Fruit fly (Drosophila melanogaster) whole organism, prepupa: ENCODE measurements around the gene Vha16-2.

Experiments
- Blimp-1 ChIP-seq: fragments of 200-800 bp; sonication (Bioruptor generic); optimal IDR thresholded peaks from 3 replicates; lab custom pipeline; 2017; ENCODE audit warnings: missing biosample characterization, missing genetic modification characterization, mild to moderate bottlenecking, moderate library complexity, missing genetic modification reagents
- CG10631 ChIP-seq: fragments of 200-800 bp; sonication (Bioruptor generic); optimal IDR thresholded peaks from 2 replicates; lab custom pipeline; 2016; ENCODE audit warnings: missing biosample characterization, missing genetic modification characterization
- CG10669 ChIP-seq: fragments of 200-800 bp; sonication (Bioruptor generic); optimal IDR thresholded peaks from 3 replicates; lab custom pipeline; 2018; ENCODE audit warnings: missing biosample characterization, mild to moderate bottlenecking, missing genetic modification characterization, moderate library complexity
- CG11294 ChIP-seq: fragments of 200-800 bp; sonication (Bioruptor generic); IDR thresholded peaks from 2 replicates; pipeline ENCODE4 v1.3.6; 2022; ENCODE audit warnings: missing biosample characterization, missing genetic modification characterization
- CG11762 ChIP-seq: fragments of 200-800 bp; sonication (Bioruptor generic); optimal IDR thresholded peaks from 3 replicates; lab custom pipeline; 2016; ENCODE audit warnings: missing biosample characterization, missing genetic modification characterization; ENCODE audit not compliant: insufficient read depth
- CG11902 ChIP-seq: fragments of 200-800 bp; sonication (Bioruptor generic); optimal IDR thresholded peaks from 3 replicates; lab custom pipeline; 2016; ENCODE audit warnings: missing biosample characterization, missing genetic modification characterization
- CG15336 ChIP-seq: fragments of 200-800 bp; sonication (Bioruptor generic); IDR thresholded peaks from 2 replicates; pipeline ENCODE4 v1.3.6; 2022; ENCODE audit warnings: missing biosample characterization, missing genetic modification characterization
- CG16779 ChIP-seq: fragments of 200-800 bp; sonication (Bioruptor generic); optimal IDR thresholded peaks from 3 replicates; lab custom pipeline; 2017; ENCODE audit warnings: missing biosample characterization, mild to moderate bottlenecking, missing genetic modification characterization
- CG3032 ChIP-seq: fragments of 200-800 bp; optimal IDR thresholded peaks from 2 replicates; lab custom pipeline; 2019; ENCODE audit warnings: missing biosample characterization, mild to moderate bottlenecking, missing genetic modification characterization, moderate library complexity
- CG31627 ChIP-seq: fragments of 200-800 bp; sonication (Bioruptor generic); optimal IDR thresholded peaks from 3 replicates; lab custom pipeline; 2016; ENCODE audit warnings: missing biosample characterization, missing genetic modification characterization
- CG32006 ChIP-seq: fragments of 200-800 bp; sonication (Bioruptor generic); optimal IDR thresholded peaks from 3 replicates; lab custom pipeline; 2017; ENCODE audit warnings: missing biosample characterization, mild to moderate bottlenecking, missing genetic modification characterization
- CG34406 ChIP-seq: fragments of 200-800 bp; sonication (Bioruptor generic); optimal IDR thresholded peaks from 3 replicates; lab custom pipeline; 2016; ENCODE audit warnings: missing biosample characterization, missing genetic modification characterization
- CG4318 ChIP-seq: fragments of 200-800 bp; sonication (Bioruptor generic); optimal IDR thresholded peaks from 3 replicates; lab custom pipeline; 2017; ENCODE audit warnings: missing biosample characterization, mild to moderate bottlenecking, missing genetic modification characterization
- CG6163 ChIP-seq: fragments of 200-800 bp; sonication (Bioruptor generic); IDR thresholded peaks from 3 replicates; pipeline ENCODE4 v1.3.6; 2022; ENCODE audit warnings: missing biosample characterization, missing genetic modification characterization
- CG6276 ChIP-seq: fragments of 200-800 bp; sonication (Bioruptor generic); optimal IDR thresholded peaks from 2 replicates; lab custom pipeline; 2017; ENCODE audit warnings: missing biosample characterization, mild to moderate bottlenecking, missing genetic modification characterization
- CG6792 ChIP-seq: fragments of 200-800 bp; sonication (Bioruptor generic); optimal IDR thresholded peaks from 3 replicates; lab custom pipeline; 2016; ENCODE audit warnings: missing biosample characterization, missing genetic modification characterization
- CG6808 ChIP-seq: fragments of 200-800 bp; sonication (Bioruptor generic); optimal IDR thresholded peaks from 3 replicates; lab custom pipeline; 2017; ENCODE audit warnings: missing biosample characterization, missing genetic modification characterization, mild to moderate bottlenecking, moderate library complexity, missing genetic modification reagents
- CG7368 ChIP-seq: fragments of 200-800 bp; sonication (Bioruptor generic); optimal IDR thresholded peaks from 3 replicates; lab custom pipeline; 2016; ENCODE audit warnings: missing biosample characterization, missing genetic modification characterization
- CG8119 ChIP-seq: fragments of 200-800 bp; sonication (Bioruptor generic); IDR thresholded peaks from 3 replicates; pipeline ENCODE4 v1.3.6; 2022; ENCODE audit warnings: missing biosample characterization, missing genetic modification characterization
- CG8319 ChIP-seq: fragments of 200-800 bp; sonication (Bioruptor generic); optimal IDR thresholded peaks from 3 replicates; lab custom pipeline; 2016; ENCODE audit warnings: missing biosample characterization, missing genetic modification characterization
- CG8632 ChIP-seq: fragments of 200-800 bp; sonication (Bioruptor generic); optimal IDR thresholded peaks from 3 replicates; lab custom pipeline; 2016; ENCODE audit warnings: missing biosample characterization, missing genetic modification characterization
- CG9139 ChIP-seq: fragments of 200-800 bp; sonication (Bioruptor generic); optimal IDR thresholded peaks from 3 replicates; lab custom pipeline; 2017; ENCODE audit warnings: missing biosample characterization, mild to moderate bottlenecking, missing genetic modification characterization
- Eip75B ChIP-seq: fragments of 200-800 bp; sonication (Bioruptor generic); optimal IDR thresholded peaks from 3 replicates; lab custom pipeline; 2016; ENCODE audit warnings: missing biosample characterization, missing genetic modification characterization
- Eip78C ChIP-seq: fragments of 200-800 bp; sonication (Bioruptor generic); peaks from one replicate; lab custom pipeline; 2016; ENCODE audit warnings: missing biosample characterization, missing genetic modification characterization
- Eip93F ChIP-seq: fragments of 200-800 bp; sonication (Bioruptor generic); optimal IDR thresholded peaks from 2 replicates; lab custom pipeline; 2016; ENCODE audit warnings: missing biosample characterization, mild to moderate bottlenecking, missing genetic modification characterization
- Ets21C ChIP-seq: fragments of 200-800 bp; sonication (Bioruptor generic); optimal IDR thresholded peaks from 3 replicates; lab custom pipeline; 2016; ENCODE audit warnings: missing biosample characterization, missing genetic modification characterization
- Ets96B ChIP-seq: fragments of 200-800 bp; optimal IDR thresholded peaks from 2 replicates; lab custom pipeline; 2019; ENCODE audit warnings: missing biosample characterization, mild to moderate bottlenecking, missing genetic modification characterization, moderate library complexity
- Hr38 ChIP-seq: sonication (Bioruptor generic); optimal IDR thresholded peaks from 2 replicates; lab custom pipeline; 2016; ENCODE audit warnings: missing biosample characterization, missing genetic modification characterization
- Hr39 ChIP-seq: fragments of 200-800 bp; sonication (Bioruptor generic); optimal IDR thresholded peaks from 2 replicates; lab custom pipeline; 2016; ENCODE audit warnings: missing biosample characterization, missing genetic modification characterization
- Hr4 ChIP-seq: fragments of 200-800 bp; sonication (Bioruptor generic); optimal IDR thresholded peaks from 3 replicates; lab custom pipeline; 2016; ENCODE audit warnings: missing biosample characterization, missing genetic modification characterization
- Lpt ChIP-seq: fragments of 200-800 bp; sonication (Bioruptor generic); optimal IDR thresholded peaks from 3 replicates; lab custom pipeline; 2016; ENCODE audit warnings: missing biosample characterization, missing genetic modification characterization
- Met ChIP-seq: fragments of 200-800 bp; sonication (Bioruptor generic); optimal IDR thresholded peaks from 3 replicates; lab custom pipeline; 2016; ENCODE audit warnings: missing biosample characterization, missing genetic modification characterization
- Smox ChIP-seq: fragments of 200-800 bp; sonication (Bioruptor generic); optimal IDR thresholded peaks from 3 replicates; lab custom pipeline; 2016; ENCODE audit warnings: missing biosample characterization, missing genetic modification characterization
- Sox102F ChIP-seq: fragments of 200-800 bp; sonication (Bioruptor generic); optimal IDR thresholded peaks from 2 replicates; lab custom pipeline; 2016; ENCODE audit warnings: missing biosample characterization, mild to moderate bottlenecking, missing genetic modification characterization
- Sox14 ChIP-seq: fragments of 200-800 bp; sonication (Bioruptor generic); optimal IDR thresholded peaks from 3 replicates; lab custom pipeline; 2016; ENCODE audit warnings: missing biosample characterization, missing genetic modification characterization
- Sox15 ChIP-seq: fragments of 200-800 bp; sonication (Bioruptor generic); optimal IDR thresholded peaks from 3 replicates; lab custom pipeline; 2016; ENCODE audit warnings: missing biosample characterization, missing genetic modification characterization
- achi ChIP-seq: fragments of 200-800 bp; sonication (Bioruptor generic); optimal IDR thresholded peaks from 3 replicates; lab custom pipeline; 2016; ENCODE audit warnings: missing biosample characterization, missing genetic modification characterization
- acj6 ChIP-seq: fragments of 200-800 bp; sonication (Bioruptor generic); optimal IDR thresholded peaks from 3 replicates; lab custom pipeline; 2016; ENCODE audit warnings: missing biosample characterization, missing genetic modification characterization
- cyc ChIP-seq: fragments of 200-800 bp; sonication (Bioruptor generic); optimal IDR thresholded peaks from 3 replicates; lab custom pipeline; 2016; ENCODE audit warnings: missing biosample characterization, missing genetic modification characterization
- dac ChIP-seq: fragments of 200-800 bp; sonication (Bioruptor generic); optimal IDR thresholded peaks from 2 replicates; lab custom pipeline; 2017; ENCODE audit warnings: missing biosample characterization, mild to moderate bottlenecking, missing genetic modification characterization
- dsx ChIP-seq: fragments of 200-800 bp; optimal IDR thresholded peaks from 3 replicates; lab custom pipeline; 2019; ENCODE audit warnings: missing biosample characterization, mild to moderate bottlenecking, missing genetic modification characterization, moderate library complexity; ENCODE audit not compliant: poor library complexity, severe bottlenecking
- eg ChIP-seq: fragments of 200-800 bp; sonication (Bioruptor generic); IDR thresholded peaks from 3 replicates; pipeline ENCODE4 v1.3.6; 2022; ENCODE audit warnings: missing biosample characterization, missing genetic modification characterization
- esn ChIP-seq: fragments of 200-800 bp; sonication (Bioruptor generic); optimal IDR thresholded peaks from 2 replicates; lab custom pipeline; 2016; ENCODE audit warnings: missing biosample characterization, mild to moderate bottlenecking, missing genetic modification characterization, moderate library complexity
- fd59A ChIP-seq: fragments of 200-800 bp; sonication (Bioruptor generic); optimal IDR thresholded peaks from 2 replicates; lab custom pipeline; 2017; ENCODE audit warnings: missing biosample characterization, mild to moderate bottlenecking, missing genetic modification characterization, missing genetic modification reagents
- fd85E ChIP-seq: fragments of 200-800 bp; sonication (Bioruptor generic); optimal IDR thresholded peaks from 3 replicates; lab custom pipeline; 2016; ENCODE audit warnings: missing biosample characterization, missing genetic modification characterization
- lz ChIP-seq: fragments of 200-800 bp; sonication (Bioruptor generic); optimal IDR thresholded peaks from 3 replicates; lab custom pipeline; 2016; ENCODE audit warnings: missing biosample characterization, missing genetic modification characterization
- net ChIP-seq: fragments of 200-800 bp; sonication (Bioruptor generic); optimal IDR thresholded peaks from 3 replicates; lab custom pipeline; 2016; ENCODE audit warnings: missing biosample characterization, missing genetic modification characterization
- spab ChIP-seq: fragments of 200-800 bp; sonication (Bioruptor generic); optimal IDR thresholded peaks from 2 replicates; lab custom pipeline; 2017; ENCODE audit warnings: missing biosample characterization, mild to moderate bottlenecking, missing genetic modification characterization, missing genetic modification reagents
- ss ChIP-seq, 2 experiments: fragments of 200-800 bp; sonication (Bioruptor generic); optimal IDR thresholded peaks; 2 replicates in 1 of 2; 3 replicates in 1 of 2; lab custom pipeline; 2017 to 2018; ENCODE audit warnings: mild to moderate bottlenecking in 2 of 2, missing biosample characterization in 2 of 2, missing genetic modification characterization in 2 of 2, moderate library complexity in 1 of 2
- svp ChIP-seq: fragments of 200-800 bp; sonication (Bioruptor generic); peaks from one replicate; lab custom pipeline; 2016; ENCODE audit warnings: missing biosample characterization, missing genetic modification characterization
- topi ChIP-seq: fragments of 200-800 bp; sonication (Bioruptor generic); optimal IDR thresholded peaks from 3 replicates; lab custom pipeline; 2016; ENCODE audit warnings: missing biosample characterization, missing genetic modification characterization
- vri ChIP-seq: fragments of 200-800 bp; sonication (Bioruptor generic); optimal IDR thresholded peaks from 3 replicates; lab custom pipeline; 2016; ENCODE audit warnings: missing biosample characterization, mild to moderate bottlenecking, missing genetic modification characterization

Vha16-2 gene

DNA sequence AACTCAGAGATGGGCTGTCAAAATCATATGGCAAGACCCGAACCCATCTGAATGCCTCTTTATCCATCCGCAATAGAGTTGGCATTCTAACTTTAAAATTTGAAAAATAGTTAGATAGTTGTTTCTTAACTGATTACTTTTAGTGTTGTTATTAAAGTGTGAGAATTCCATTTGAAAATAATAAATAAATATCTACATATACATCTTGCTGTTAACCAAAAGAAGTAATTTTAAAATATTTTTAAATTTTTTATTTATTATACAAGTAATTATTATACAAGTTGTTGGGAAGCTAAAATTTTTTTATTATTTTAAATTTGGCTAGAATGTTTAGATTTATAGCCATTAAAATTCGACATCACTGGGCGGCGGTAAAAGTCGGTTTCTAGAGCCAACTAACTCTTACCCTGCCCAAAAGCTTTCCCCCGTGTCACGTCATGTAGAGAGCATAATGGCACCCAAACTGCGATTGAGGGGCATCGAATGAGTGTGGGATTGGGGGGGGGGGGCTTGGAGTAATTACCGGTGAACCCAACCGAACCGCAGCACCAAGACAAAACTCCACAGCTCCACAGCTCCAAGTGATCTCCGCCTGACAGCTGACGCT lies 31.2 kb upstream of the Vha16-2 start:
- TF ChIP-seq Lpt, result no peak
- no peak for TF ChIP-seq cyc
- no peak for TF ChIP-seq CG6808 (GFP tag; lab: Kevin White, UChicago)
- TF ChIP-seq CG4318 (GFP tag; lab: Kevin White, UChicago), result peak; percentile 27
- peak; percentile 53 for TF ChIP-seq Eip78C (GFP tag; lab: Kevin White, UChicago)
- TF ChIP-seq topi (GFP tag; lab: Kevin White, UChicago), result no peak
- no peak for TF ChIP-seq Hr39 (GFP tag; lab: Kevin White, UChicago)
- TF ChIP-seq svp (GFP tag; lab: Kevin White, UChicago), result peak; percentile 16
- no peak for TF ChIP-seq CG15336 (GFP tag; lab: Robert Waterston, UW)
- TF ChIP-seq ss (GFP tag; optimal IDR thresholded peaks at IDR 0.05; lab: Kevin White, UChicago), result no peak
- no peak for TF ChIP-seq CG6163
- TF ChIP-seq Hr38 (GFP tag; lab: Kevin White, UChicago), result no peak
- no peak for TF ChIP-seq CG16779 (tag; lab: Kevin White, UChicago)
- TF ChIP-seq Sox15 (GFP tag; lab: Kevin White, UChicago), result no peak
- no peak for TF ChIP-seq Smox
- peak; percentile 11 for TF ChIP-seq CG34406 (GFP tag; lab: Kevin White, UChicago)
- no peak for TF ChIP-seq eg (GFP tag; lab: Robert Waterston, UW)
- no peak for TF ChIP-seq CG11902 (GFP tag; lab: Kevin White, UChicago)
- TF ChIP-seq lz, result no peak
- no peak for TF ChIP-seq dsx
- TF ChIP-seq CG31627, result no peak
- TF ChIP-seq Blimp-1 (GFP tag; lab: Kevin White, UChicago), result no peak
- no peak for TF ChIP-seq Met
- TF ChIP-seq CG9139 (GFP tag; lab: Kevin White, UChicago), result no peak
- TF ChIP-seq CG10669 (GFP tag; lab: Kevin White, UChicago), result no peak
- no peak for TF ChIP-seq CG7368
- TF ChIP-seq CG8119 (GFP tag; lab: Robert Waterston, UW), result peak; percentile 61; the same call in 2 of the 3 replicates
- TF ChIP-seq CG11294 (GFP tag; lab: Robert Waterston, UW), result no peak
- TF ChIP-seq Ets21C (GFP tag; lab: Kevin White, UChicago), result no peak
- no peak for TF ChIP-seq CG8319 (GFP tag; lab: Kevin White, UChicago)
- no peak for TF ChIP-seq Eip75B
- TF ChIP-seq fd85E, result no peak
- peak; percentile 5 for TF ChIP-seq CG8632 (GFP tag; lab: Kevin White, UChicago)
- no peak for TF ChIP-seq CG3032
- no peak for TF ChIP-seq CG6276
- TF ChIP-seq vri, result no peak
- TF ChIP-seq net (GFP tag; lab: Kevin White, UChicago), result no peak
- TF ChIP-seq esn (GFP tag; lab: Kevin White, UChicago), result peak; percentile 26
- TF ChIP-seq Eip93F (GFP tag; lab: Kevin White, UChicago), result no peak
- TF ChIP-seq dac, result no peak
- TF ChIP-seq spab (GFP tag; lab: Kevin White, UChicago), result no peak
- no peak for TF ChIP-seq fd59A
- no peak for TF ChIP-seq Sox102F
- no peak for TF ChIP-seq Hr4 (GFP tag; lab: Kevin White, UChicago)
- no peak for TF ChIP-seq Sox14 (GFP tag; lab: Kevin White, UChicago)
- peak; percentile 24 for TF ChIP-seq acj6 (GFP tag; lab: Kevin White, UChicago)
- TF ChIP-seq achi, result peak; percentile 26
- TF ChIP-seq CG10631 (GFP tag; lab: Kevin White, UChicago), result peak; percentile 35
- TF ChIP-seq CG32006 (GFP tag; lab: Kevin White, UChicago), result peak; percentile 58
- TF ChIP-seq CG11762 (GFP tag; lab: Kevin White, UChicago), result no peak
- TF ChIP-seq CG6792, result no peak
- no peak for TF ChIP-seq Ets96B (tag; lab: Kevin White, UChicago)
